Worm (Caenorhabditis elegans) whole organism, L1 larva: Measurements from ENCODE around the gene gly-8.

ENCODE experiments used
- dsc-1 ChIP-seq: sonication (generic microtip); optimal IDR thresholded peaks from 2 replicates; lab custom pipeline; 2016; ENCODE audit warnings: mild to moderate bottlenecking, missing genetic modification characterization, missing compliant biosample characterization
- lin-13 ChIP-seq: fragments of 150-350 bp; optimal IDR thresholded peaks from 2 replicates; lab custom pipeline; 2014; ENCODE audit warnings: missing biosample characterization, missing genetic modification reagents, missing genetic modification characterization
- mdl-1 ChIP-seq, 2 experiments: fragments of 150-350 bp; optimal IDR thresholded peaks; 2 replicates each; lab custom pipeline; 2014 to 2017; ENCODE audit warnings: missing biosample characterization in 2 of 2, missing genetic modification characterization in 2 of 2, inconsistent platforms in 1 of 2
- mef-2 ChIP-seq: fragments of 150-350 bp; optimal IDR thresholded peaks from 2 replicates; lab custom pipeline; 2014; ENCODE audit warnings: missing biosample characterization, missing genetic modification characterization
- nhr-47 ChIP-seq: sonication (generic microtip); optimal IDR thresholded peaks from 2 replicates; lab custom pipeline; 2016; ENCODE audit warnings: mild to moderate bottlenecking, missing genetic modification characterization, moderate library complexity, missing compliant biosample characterization
- nhr-77 ChIP-seq: fragments of 150-350 bp; optimal IDR thresholded peaks from 2 replicates; lab custom pipeline; 2014; ENCODE audit warnings: missing biosample characterization, missing genetic modification characterization
- skn-1 ChIP-seq: fragments of 150-350 bp; optimal IDR thresholded peaks from 2 replicates; lab custom pipeline; 2014; ENCODE audit warnings: missing biosample characterization, missing genetic modification characterization
- tbx-2 ChIP-seq: sonication (generic microtip); optimal IDR thresholded peaks from 2 replicates; lab custom pipeline; 2016; ENCODE audit warnings: missing genetic modification characterization, missing compliant biosample characterization
- unc-130 ChIP-seq: fragments of 150-350 bp; optimal IDR thresholded peaks from 2 replicates; lab custom pipeline; 2017; ENCODE audit warnings: missing biosample characterization, missing genetic modification characterization, inconsistent platforms
- unc-62 ChIP-seq: fragments of 150-350 bp; optimal IDR thresholded peaks from 2 replicates; lab custom pipeline; 2014; ENCODE audit warnings: missing biosample characterization, missing genetic modification reagents, missing genetic modification characterization
- ztf-11 ChIP-seq, 2 experiments: sonication (generic microtip); optimal IDR thresholded peaks; 2 replicates each; lab custom pipeline; 2016 to 2017; ENCODE audit warnings: missing genetic modification characterization in 2 of 2, missing biosample characterization in 1 of 2, missing compliant biosample characterization in 1 of 2

DNA sequence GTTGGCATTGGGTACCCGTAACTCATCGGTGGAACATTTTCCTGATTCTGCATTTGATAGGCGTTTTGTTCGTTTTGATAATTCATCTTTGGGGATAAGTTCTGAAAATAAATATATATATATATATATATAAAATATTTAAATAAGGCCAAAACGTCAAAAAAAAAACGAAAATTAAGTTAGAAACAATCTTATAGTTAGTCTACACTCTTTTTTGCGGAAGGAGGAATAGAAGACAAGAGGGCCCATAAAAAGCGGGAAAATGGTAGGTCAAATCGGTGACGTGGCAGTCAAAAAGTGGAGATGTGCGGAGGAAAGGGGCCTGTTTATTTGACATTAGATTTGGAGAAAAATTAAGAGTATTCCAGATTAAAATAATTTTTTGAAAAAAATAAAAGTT is 11.7 kb downstream of the gly-8 start, which contains the start of gene tbx-33:
- TF ChIP-seq tbx-2 (tag; lab: Kevin White, UChicago), result no peak
- no peak for TF ChIP-seq ztf-11 (tag; optimal IDR thresholded peaks at IDR 0.05; lab: Kevin White, UChicago)
- TF ChIP-seq nhr-47, result no peak
- TF ChIP-seq dsc-1 (tag; lab: Kevin White, UChicago), result no peak
- no peak for TF ChIP-seq lin-13 (GFP tag; lab: Kevin White, UChicago)
- no peak for TF ChIP-seq mdl-1 (tag; optimal IDR thresholded peaks at IDR 0.05; lab: Kevin White, UChicago)
- no peak for TF ChIP-seq skn-1 (tag; lab: Kevin White, UChicago)
- TF ChIP-seq unc-130 (tag; lab: Kevin White, UChicago), result no peak
- TF ChIP-seq unc-62, result no peak
- no peak for TF ChIP-seq nhr-77
- TF ChIP-seq mef-2, result no peak
